Fruit fly (Drosophila melanogaster) whole organism, wandering third instar larva: Measurements from ENCODE around the gene AP-2mu.

Source experiments
- Abd-B ChIP-seq: fragments of >200 bp; optimal IDR thresholded peaks from 2 replicates; lab custom pipeline; 2017; ENCODE audit warnings: missing biosample characterization, missing genetic modification characterization
- GATAd ChIP-seq: sonication (Bioruptor generic); optimal IDR thresholded peaks from 2 replicates; lab custom pipeline; 2016; ENCODE audit warnings: missing biosample characterization, missing genetic modification characterization
- Myc ChIP-seq: fragments of >200 bp; optimal IDR thresholded peaks from 2 replicates; lab custom pipeline; 2017
- Vsx2 ChIP-seq: fragments of 200-300, 225-300 bp; sonication (Bioruptor generic); optimal IDR thresholded peaks from 2 replicates; lab custom pipeline; 2018; ENCODE audit warnings: missing biosample characterization, missing genetic modification characterization; ENCODE audit not compliant: partially characterized antibody
- br ChIP-seq: fragments of 200-800 bp; sonication (Bioruptor generic); optimal IDR thresholded peaks from 2 replicates; lab custom pipeline; 2016; ENCODE audit warnings: missing biosample characterization, missing genetic modification characterization
- brk ChIP-seq: fragments of 200-800 bp; sonication (Bioruptor generic); optimal IDR thresholded peaks from 2 replicates; lab custom pipeline; 2016; ENCODE audit warnings: missing biosample characterization, mild to moderate bottlenecking, missing genetic modification characterization
- ey ChIP-seq: fragments of 200-800 bp; sonication (Bioruptor generic); optimal IDR thresholded peaks from 2 replicates; lab custom pipeline; 2016; ENCODE audit warnings: missing biosample characterization, missing genetic modification characterization
- lola ChIP-seq: fragments of >200 bp; optimal IDR thresholded peaks from 2 replicates; lab custom pipeline; 2017; ENCODE audit warnings: missing biosample characterization, missing genetic modification characterization
- rgr ChIP-seq: fragments of 200-800 bp; sonication (Bioruptor generic); optimal IDR thresholded peaks from 3 replicates; lab custom pipeline; 2016; ENCODE audit warnings: missing biosample characterization, mild to moderate bottlenecking, missing genetic modification characterization
- tai ChIP-seq: sonication (Bioruptor generic); optimal IDR thresholded peaks from 2 replicates; lab custom pipeline; 2016; ENCODE audit warnings: missing biosample characterization, missing genetic modification characterization

dm6 chr3R:22420911-22421310 lies 41.3 kb upstream of the AP-2mu start, which contains the start of the genes Nop56 and mats:
- TF ChIP-seq brk (GFP tag; lab: Kevin White, UChicago) (no peak), rgr (GFP tag; lab: Kevin White, UChicago) (peak; percentile 55), lola (GFP tag; lab: Kevin White, UChicago) (no peak), br (peak; percentile 22), Abd-B (no peak), Vsx2 (GFP tag; lab: Kevin White, UChicago) (peak; percentile 55), GATAd (GFP tag; lab: Kevin White, UChicago) (no peak), tai (GFP tag; lab: Kevin White, UChicago) (no peak), ey (no peak), Myc (lab: Kevin White, UChicago) (peak; percentile 79)
